Worm (Caenorhabditis elegans) whole organism, mixed stage, embryonic: ENCODE data around the gene tsp-14.
A peak's percentile ranks its signal among the peaks of the same experiment; 100 is the strongest.

Experiments used
- M03D4.4 ChIP-seq: sonication (generic microtip); optimal IDR thresholded peaks from 2 replicates; lab custom pipeline; 2017; ENCODE audit warnings: mild to moderate bottlenecking, missing genetic modification characterization, missing compliant biosample characterization
- bed-3 ChIP-seq: fragments of 200-800 bp; sonication (Bioruptor generic); optimal IDR thresholded peaks from 3 replicates; lab custom pipeline; 2018; ENCODE audit warnings: mild to moderate bottlenecking, missing genetic modification characterization, moderate library complexity, missing compliant biosample characterization
- blmp-1 ChIP-seq: fragments of 150-350 bp; optimal IDR thresholded peaks from 2 replicates; lab custom pipeline; 2014; ENCODE audit warnings: missing biosample characterization, missing genetic modification characterization
- ceh-39 ChIP-seq: fragments of 150-350 bp; optimal IDR thresholded peaks from 2 replicates; lab custom pipeline; 2014; ENCODE audit warnings: missing biosample characterization, missing genetic modification characterization
- ceh-43 ChIP-seq: fragments of 200-800 bp; sonication (Bioruptor generic); optimal IDR thresholded peaks from 2 replicates; lab custom pipeline; 2018; ENCODE audit warnings: mild to moderate bottlenecking, missing genetic modification characterization, moderate library complexity, missing compliant biosample characterization
- ceh-83 ChIP-seq: fragments of 200-800 bp; sonication (Bioruptor generic); optimal IDR thresholded peaks from 2 replicates; lab custom pipeline; 2018; ENCODE audit warnings: mild to moderate bottlenecking, missing genetic modification characterization, missing compliant biosample characterization
- ces-1 ChIP-seq: fragments of 150-350 bp; optimal IDR thresholded peaks from 2 replicates; lab custom pipeline; 2014; ENCODE audit warnings: missing biosample characterization, missing genetic modification reagents, missing genetic modification characterization
- cnd-1 ChIP-seq: fragments of 200-800 bp; sonication (Bioruptor generic); optimal IDR thresholded peaks from 2 replicates; lab custom pipeline; 2018; ENCODE audit warnings: mild to moderate bottlenecking, missing genetic modification characterization, missing compliant biosample characterization
- drap-1 ChIP-seq: fragments of 200-800 bp; sonication (Bioruptor generic); optimal IDR thresholded peaks from 3 replicates; lab custom pipeline; 2018; ENCODE audit warnings: mild to moderate bottlenecking, missing genetic modification characterization, missing compliant biosample characterization
- elt-1 ChIP-seq: sonication (generic microtip); optimal IDR thresholded peaks from 2 replicates; lab custom pipeline; 2017; ENCODE audit warnings: missing genetic modification characterization, mild to moderate bottlenecking, missing compliant biosample characterization, antibody characterized with exemption, moderate library complexity, borderline replicate concordance; ENCODE audit not compliant: insufficient read depth
- elt-3 ChIP-seq: fragments of 150-350 bp; optimal IDR thresholded peaks from 2 replicates; lab custom pipeline; 2014; ENCODE audit warnings: missing biosample characterization, missing genetic modification characterization
- flh-1 ChIP-seq: fragments of 200-800 bp; sonication (Bioruptor generic); optimal IDR thresholded peaks from 2 replicates; lab custom pipeline; 2018; ENCODE audit warnings: mild to moderate bottlenecking, missing genetic modification characterization, moderate library complexity, missing compliant biosample characterization
- ham-2 ChIP-seq: fragments of 200-800 bp; sonication (Bioruptor generic); optimal IDR thresholded peaks from 2 replicates; lab custom pipeline; 2018; ENCODE audit warnings: mild to moderate bottlenecking, missing genetic modification characterization, missing compliant biosample characterization
- hlh-1 ChIP-seq: fragments of 150-350 bp; optimal IDR thresholded peaks from 2 replicates; lab custom pipeline; 2014; ENCODE audit warnings: missing biosample characterization, missing genetic modification reagents, missing genetic modification characterization
- lin-13 ChIP-seq: fragments of 150-350 bp; optimal IDR thresholded peaks from 2 replicates; lab custom pipeline; 2014; ENCODE audit warnings: missing biosample characterization, missing genetic modification characterization
- lin-32 ChIP-seq: fragments of 200-800 bp; sonication (Bioruptor generic); optimal IDR thresholded peaks from 2 replicates; lab custom pipeline; 2018; ENCODE audit warnings: mild to moderate bottlenecking, missing genetic modification characterization, missing compliant biosample characterization
- lsy-2 ChIP-seq: fragments of 150-350 bp; optimal IDR thresholded peaks from 2 replicates; lab custom pipeline; 2014; ENCODE audit warnings: missing biosample characterization, missing genetic modification characterization
- mab-5 ChIP-seq: fragments of 150-350 bp; optimal IDR thresholded peaks from 2 replicates; lab custom pipeline; 2014; ENCODE audit warnings: missing biosample characterization, missing genetic modification characterization
- mep-1 ChIP-seq: fragments of 150-350 bp; optimal IDR thresholded peaks from 2 replicates; lab custom pipeline; 2017; ENCODE audit warnings: missing biosample characterization, missing genetic modification reagents, missing genetic modification characterization, inconsistent platforms
- mls-2 ChIP-seq: sonication (generic microtip); optimal IDR thresholded peaks from 2 replicates; lab custom pipeline; 2016; ENCODE audit warnings: mild to moderate bottlenecking, missing genetic modification characterization, moderate library complexity, missing compliant biosample characterization
- nhr-12 ChIP-seq: fragments of 150-350 bp; optimal IDR thresholded peaks from 2 replicates; lab custom pipeline; 2014; ENCODE audit warnings: missing biosample characterization, missing genetic modification characterization
- nhr-2 ChIP-seq: fragments of 150-350 bp; optimal IDR thresholded peaks from 2 replicates; lab custom pipeline; 2014; ENCODE audit warnings: missing biosample characterization, missing genetic modification characterization
- nhr-237 ChIP-seq: fragments of 150-350 bp; optimal IDR thresholded peaks from 2 replicates; lab custom pipeline; 2014; ENCODE audit warnings: missing biosample characterization, missing genetic modification characterization
- nhr-28 ChIP-seq: fragments of 150-350 bp; optimal IDR thresholded peaks from 2 replicates; lab custom pipeline; 2014; ENCODE audit warnings: missing biosample characterization, missing genetic modification characterization
- nhr-76 ChIP-seq: sonication (generic microtip); optimal IDR thresholded peaks from 2 replicates; lab custom pipeline; 2017; ENCODE audit warnings: missing biosample characterization, missing genetic modification characterization
- pha-4 ChIP-seq: fragments of 150-350 bp; optimal IDR thresholded peaks from 2 replicates; lab custom pipeline; 2018; ENCODE audit warnings: missing biosample characterization, missing genetic modification reagents, missing genetic modification characterization
- sem-2 ChIP-seq: fragments of 200-800 bp; sonication (Bioruptor generic); optimal IDR thresholded peaks from 2 replicates; lab custom pipeline; 2018; ENCODE audit warnings: mild to moderate bottlenecking, missing genetic modification characterization, missing compliant biosample characterization
- snpc-4 ChIP-seq: fragments of 150-350 bp; optimal IDR thresholded peaks from 2 replicates; lab custom pipeline; 2014; ENCODE audit warnings: missing biosample characterization, missing genetic modification characterization
- sptf-1 ChIP-seq: sonication (generic microtip); optimal IDR thresholded peaks from 2 replicates; lab custom pipeline; 2017; ENCODE audit warnings: mild to moderate bottlenecking, missing genetic modification characterization, moderate library complexity, missing compliant biosample characterization
- unc-120 ChIP-seq: sonication (generic microtip); optimal IDR thresholded peaks from 2 replicates; lab custom pipeline; 2017; ENCODE audit warnings: missing genetic modification characterization, missing compliant biosample characterization; ENCODE audit not compliant: poor library complexity, severe bottlenecking
- unc-62 ChIP-seq: fragments of 150-350 bp; optimal IDR thresholded peaks from 2 replicates; lab custom pipeline; 2014; ENCODE audit warnings: missing biosample characterization, missing genetic modification reagents, missing genetic modification characterization
- zip-8 ChIP-seq: fragments of 150-350 bp; optimal IDR thresholded peaks from 2 replicates; lab custom pipeline; 2014; ENCODE audit warnings: missing biosample characterization, missing genetic modification characterization
- ztf-11 ChIP-seq: fragments of 150-350 bp; optimal IDR thresholded peaks from 2 replicates; lab custom pipeline; 2014; ENCODE audit warnings: missing biosample characterization, missing genetic modification characterization

Gene tsp-14

DNA sequence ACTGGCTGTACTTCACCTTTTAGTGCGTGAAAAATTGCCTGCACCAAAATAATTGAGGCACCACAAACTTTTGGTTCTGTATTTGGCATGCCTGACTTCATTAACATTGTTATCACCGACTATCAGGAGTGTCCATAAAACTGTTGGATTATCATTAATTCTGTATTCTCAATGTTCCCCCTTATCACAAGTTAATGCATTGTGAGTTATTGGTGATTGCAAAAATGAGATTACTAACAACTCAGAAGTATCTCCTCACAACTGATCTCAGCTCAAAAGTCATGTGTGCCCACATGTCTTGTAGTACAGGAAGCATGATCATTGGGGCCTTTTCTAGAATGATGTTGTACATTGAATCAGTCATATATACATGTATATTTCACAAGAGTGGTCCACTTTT is 8.9 kb upstream of the tsp-14 start, which contains the start of gene arrd-23:
Gene arrd-23 (plus strand): TSS at position 301 of the 400 bp plus-strand sequence.
- no peak for TF ChIP-seq pha-4 (tag; lab: Kevin White, UChicago)
- TF ChIP-seq unc-120 (tag; lab: Kevin White, UChicago), result no peak
- no peak for TF ChIP-seq elt-1 (tag; lab: Kevin White, UChicago)
- TF ChIP-seq bed-3 (GFP tag; lab: Kevin White, UChicago), result no peak
- TF ChIP-seq lsy-2, result no peak
- TF ChIP-seq nhr-237, result no peak
- TF ChIP-seq, all 35 proteins: peak for 0

DNA sequence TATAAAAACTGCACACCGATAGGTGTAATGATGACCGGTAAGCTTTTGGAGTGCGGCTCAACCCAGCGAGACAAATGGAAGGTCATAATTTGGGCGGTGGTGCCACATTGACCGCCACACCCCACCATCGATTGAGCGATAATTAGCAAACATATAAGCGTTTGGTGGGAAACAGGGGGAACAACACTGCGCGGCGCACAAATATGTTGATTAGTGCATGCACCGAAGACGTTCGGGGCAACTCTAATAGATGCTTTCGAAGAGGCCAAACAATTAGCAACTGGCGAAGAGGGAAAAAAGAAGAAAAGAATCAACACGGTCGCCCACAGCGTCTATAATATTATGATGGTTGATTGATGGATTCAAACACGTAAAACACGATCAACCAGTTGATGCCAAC is 4.5 kb upstream of the tsp-14 start:
- TF ChIP-seq nhr-2 (tag; lab: Kevin White, UChicago) (peak; percentile 30), mls-2 (peak; percentile 41), ces-1 (GFP tag; lab: Kevin White, UChicago) (peak; percentile 17), sptf-1 (peak; percentile 0), lsy-2 (no peak)

DNA sequence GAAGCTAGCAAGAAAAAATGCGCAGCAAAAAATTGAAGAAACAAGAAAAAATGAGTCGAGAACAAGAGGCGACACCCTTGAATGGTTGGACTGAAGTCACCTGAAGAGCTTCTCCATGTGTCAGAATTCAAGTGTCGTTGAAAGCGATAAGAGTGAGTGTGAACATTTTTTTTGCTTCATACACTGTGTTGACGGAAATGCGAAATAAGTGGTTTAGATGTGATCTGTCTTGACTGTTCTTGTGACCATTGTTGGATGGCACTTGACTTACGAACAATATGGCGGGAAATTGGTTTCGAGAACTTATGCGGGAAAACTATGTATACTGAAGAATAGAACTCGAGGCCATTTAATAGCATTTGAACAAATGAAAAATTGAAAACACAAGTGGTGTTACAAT is 3.2 kb upstream of the tsp-14 start:
- no peak for TF ChIP-seq lin-13
- no peak for TF ChIP-seq ztf-11 (tag; lab: Kevin White, UChicago)
- TF ChIP-seq ceh-83 (GFP tag; lab: Kevin White, UChicago), result no peak
- TF ChIP-seq blmp-1 (tag; lab: Kevin White, UChicago), result no peak
- TF ChIP-seq unc-62 (GFP tag; lab: Kevin White, UChicago), result no peak
- no peak for TF ChIP-seq ceh-39 (tag; lab: Kevin White, UChicago)
- no peak for TF ChIP-seq pha-4 (tag; lab: Kevin White, UChicago)
- no peak for TF ChIP-seq snpc-4 (tag; lab: Kevin White, UChicago)
- TF ChIP-seq ceh-43 (GFP tag; lab: Kevin White, UChicago), result no peak
- no peak for TF ChIP-seq sem-2 (GFP tag; lab: Kevin White, UChicago)
- no peak for TF ChIP-seq mep-1 (tag; lab: Kevin White, UChicago)
- no peak for TF ChIP-seq cnd-1 (tag; lab: Kevin White, UChicago)
- TF ChIP-seq lin-32 (GFP tag; lab: Kevin White, UChicago), result no peak
- no peak for TF ChIP-seq flh-1
- TF ChIP-seq hlh-1, result no peak
- TF ChIP-seq mls-2, result no peak
- TF ChIP-seq bed-3 (GFP tag; lab: Kevin White, UChicago), result no peak
- TF ChIP-seq M03D4.4, result no peak
- no peak for TF ChIP-seq elt-3
- TF ChIP-seq ham-2 (GFP tag; lab: Kevin White, UChicago), result no peak

DNA sequence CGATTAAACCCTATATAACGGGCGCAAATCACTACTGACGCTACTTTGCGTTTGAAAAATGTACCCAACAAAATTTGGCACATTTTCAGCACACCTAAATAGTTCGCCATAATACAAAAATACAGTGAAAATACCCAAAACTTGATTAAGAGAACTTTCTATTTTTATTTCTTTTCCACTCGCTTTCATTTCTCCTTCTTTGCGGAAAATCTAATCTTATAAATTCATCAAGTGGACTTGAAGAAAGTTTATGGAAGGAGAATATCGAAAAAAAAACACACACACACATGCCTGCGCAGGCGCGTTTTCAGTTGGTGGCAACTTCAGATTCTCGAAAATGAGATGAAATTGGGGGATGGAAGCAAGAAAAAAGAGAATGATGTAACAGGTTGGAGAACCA is 1.5 kb downstream of the tsp-14 start:
- no peak for TF ChIP-seq nhr-28 (tag; lab: Kevin White, UChicago)
- no peak for TF ChIP-seq nhr-12 (tag; lab: Kevin White, UChicago)
- no peak for TF ChIP-seq snpc-4 (tag; lab: Kevin White, UChicago)
- TF ChIP-seq ceh-39 (tag; lab: Kevin White, UChicago), result no peak
- TF ChIP-seq sem-2 (GFP tag; lab: Kevin White, UChicago), result no peak
- TF ChIP-seq flh-1, result no peak
- no peak for TF ChIP-seq unc-62 (GFP tag; lab: Kevin White, UChicago)
- TF ChIP-seq nhr-237, result no peak
- no peak for TF ChIP-seq ceh-43 (GFP tag; lab: Kevin White, UChicago)
- no peak for TF ChIP-seq hlh-1
- TF ChIP-seq unc-120 (tag; lab: Kevin White, UChicago), result no peak
- TF ChIP-seq ham-2 (GFP tag; lab: Kevin White, UChicago), result no peak
- no peak for TF ChIP-seq sptf-1
- no peak for TF ChIP-seq ztf-11 (tag; lab: Kevin White, UChicago)
- TF ChIP-seq drap-1 (GFP tag; lab: Kevin White, UChicago), result no peak
- no peak for TF ChIP-seq nhr-76 (tag; lab: Kevin White, UChicago)
- TF ChIP-seq lin-13, result no peak
- TF ChIP-seq zip-8 (tag; lab: Kevin White, UChicago), result no peak
- TF ChIP-seq, all 35 proteins: peak for 0

DNA sequence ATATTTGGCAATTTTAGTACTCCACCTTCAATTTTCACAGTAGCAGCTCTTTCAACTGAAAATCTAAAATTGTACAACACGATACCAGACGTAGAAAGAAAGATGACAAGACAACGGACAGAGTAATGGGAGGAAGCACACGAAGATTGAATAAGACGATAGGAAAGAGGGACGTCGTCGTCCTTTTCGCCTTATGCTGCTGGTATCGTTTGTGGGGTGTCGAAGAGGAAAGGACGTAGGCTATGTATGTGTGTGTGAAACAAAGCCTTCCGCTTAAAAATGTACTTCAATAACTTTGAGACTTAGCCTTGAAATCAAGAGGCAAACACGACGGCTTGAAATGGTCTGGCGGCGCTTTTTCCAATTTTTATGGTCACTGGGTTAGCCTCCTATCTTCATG is 4.0 kb downstream of the tsp-14 start:
- TF ChIP-seq ces-1 (GFP tag; lab: Kevin White, UChicago), result peak; percentile 51
- no peak for TF ChIP-seq mab-5
